Worm (Caenorhabditis elegans): ENCODE measurements around the gene F38E1.3.

F38E1.3 gene

DNA sequence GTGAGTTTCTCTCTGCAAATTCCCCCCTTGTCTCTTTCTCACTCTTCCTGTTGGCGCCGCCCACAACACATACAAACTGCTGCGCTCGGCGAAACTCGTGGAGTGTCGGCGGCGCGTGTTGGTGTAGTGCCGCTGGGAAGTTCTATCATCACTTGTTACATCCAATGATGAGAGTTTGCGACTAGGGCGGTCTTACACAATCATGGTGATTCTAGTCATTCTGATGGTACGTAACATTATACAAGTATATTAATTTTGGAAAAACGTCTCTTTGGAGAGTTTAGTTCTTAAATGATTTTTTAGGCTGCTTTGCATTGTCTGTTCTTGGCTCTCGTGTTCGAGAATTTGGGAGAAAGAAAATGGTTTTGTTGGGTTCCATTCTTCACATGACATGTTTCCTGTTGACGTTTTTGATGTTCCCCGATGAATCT is 27.0 kb upstream of the F38E1.3 start (continued):
- TF ChIP-seq nhr-10 (tag; optimal IDR thresholded peaks at IDR 0.05) (peak; percentile 19), F26F4.8 (GFP tag; conservative IDR thresholded peaks at IDR 0.05) (no peak), nhr-6 (tag; optimal IDR thresholded peaks at IDR 0.05) (peak; percentile 21), madf-5 (GFP tag; IDR thresholded peaks at IDR 0.05) (no peak), nhr-42 (GFP tag; IDR thresholded peaks at IDR 0.05) (0 out of 2 replicates have a peak, but pooled peaks have one; percentile 71), nhr-77 (tag; optimal IDR thresholded peaks at IDR 0.05) (no peak), dmd-9 (GFP tag; IDR thresholded peaks at IDR 0.05) (0 out of 2 replicates have a peak, but pooled peaks have one; percentile 15), daf-19 (GFP tag; conservative IDR thresholded peaks at IDR 0.05) (0 out of 2 replicates have a peak, but pooled peaks have one; percentile 7), zag-1 (tag; optimal IDR thresholded peaks at IDR 0.05) (no peak), tra-1 (GFP tag; IDR thresholded peaks at IDR 0.05) (peak; percentile 49; the same call in 1 of the 2 replicates), spr-1 (tag; optimal IDR thresholded peaks at IDR 0.05) (peak; percentile 79)

- peak; percentile 94 for TF ChIP-seq aha-1 (tag)
- TF ChIP-seq saeg-2 (GFP tag; IDR thresholded peaks at IDR 0.05): no peak
These were observed 26.0 kb upstream of the F38E1.3 start for ce11 chrV:8349950-8350349.

ce11 chrV:8351371-8351770 is 24.6 kb upstream of the F38E1.3 start, which contains the start of gene srsx-22:
TSS of gene srsx-22 (plus strand) at chrV:8351671.
- TF ChIP-seq snpc-1.2 (GFP tag; IDR thresholded peaks at IDR 0.05) (no peak), dve-1 (tag; optimal IDR thresholded peaks at IDR 0.05; ENCODE audit: insufficient read depth) (no peak), nhr-41 (GFP tag; IDR thresholded peaks at IDR 0.05) (no peak), ztf-7 (tag; optimal IDR thresholded peaks at IDR 0.05) (no peak), tag-97 (GFP tag; IDR thresholded peaks at IDR 0.05) (no peak), egl-43 (GFP tag; IDR thresholded peaks at IDR 0.05) (no peak), R02D3.7 (tag; optimal IDR thresholded peaks at IDR 0.05) (no peak), lin-1 (GFP tag; IDR thresholded peaks at IDR 0.05) (no peak), nhr-237 (tag; optimal IDR thresholded peaks at IDR 0.05) (no peak), Y105C5A.15 (GFP tag; IDR thresholded peaks at IDR 0.05) (no peak), lin-38 (GFP tag; IDR thresholded peaks at IDR 0.05) (no peak), daf-16 (GFP tag; optimal IDR thresholded peaks at IDR 0.05) (no peak), daf-16 (tag; optimal IDR thresholded peaks at IDR 0.05) (no peak), duxl-1 (tag; optimal IDR thresholded peaks at IDR 0.05; ENCODE audit: poor library complexity) (no peak), ceh-62 (tag; optimal IDR thresholded peaks at IDR 0.05) (no peak), fos-1 (tag; optimal IDR thresholded peaks at IDR 0.05) (no peak), pqm-1 (tag; optimal IDR thresholded peaks at IDR 0.05) (no peak), lir-3 (tag; optimal IDR thresholded peaks at IDR 0.05) (no peak), nhr-28 (tag; optimal IDR thresholded peaks at IDR 0.05) (no peak)

DNA sequence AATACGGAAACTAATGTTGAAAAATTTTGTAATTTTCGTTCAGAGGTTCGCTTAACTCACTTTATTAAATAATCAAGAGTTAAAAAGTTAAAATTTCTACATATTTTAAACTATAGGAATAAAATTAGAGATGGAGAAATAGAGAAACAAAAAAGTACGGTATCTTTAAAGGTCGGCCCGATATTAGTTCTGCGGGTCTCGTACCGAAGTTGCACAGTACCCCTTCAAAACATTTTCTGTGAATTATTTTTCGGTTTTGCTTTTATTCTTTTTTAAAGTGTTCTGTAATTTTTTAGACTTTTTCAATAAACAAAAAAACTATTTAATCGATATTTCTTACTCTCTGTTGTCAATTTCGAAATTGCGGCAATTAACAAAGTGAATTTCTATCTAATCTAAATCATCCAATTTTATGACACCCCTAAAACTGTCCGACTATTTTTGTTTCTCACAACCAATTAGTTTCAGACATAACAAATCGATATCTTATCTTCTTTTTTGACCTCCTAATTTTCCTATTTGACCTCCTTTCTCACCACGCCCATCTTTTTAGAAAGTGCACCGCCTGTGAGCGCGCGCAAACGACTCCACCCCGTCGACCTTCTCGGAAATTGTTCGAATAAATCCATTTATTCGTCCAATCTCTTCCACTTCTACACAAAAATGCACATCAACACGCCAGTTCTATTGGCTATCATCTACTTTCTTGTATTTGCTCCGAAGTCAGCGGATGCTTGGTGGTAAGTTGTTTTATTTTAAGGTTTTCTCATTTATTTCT is 20.3 kb upstream of the F38E1.3 start, which contains the start of gene mom-2:
Gene mom-2, plus strand, starts transcription at position 554 of the 778 bp plus-strand sequence.
- no peak for TF ChIP-seq Y105C5A.15 (GFP tag; IDR thresholded peaks at IDR 0.05)
- no peak for TF ChIP-seq F10B5.3 (tag; optimal IDR thresholded peaks at IDR 0.05)
- no peak for TF ChIP-seq mdt-29 (GFP tag; IDR thresholded peaks at IDR 0.05)
- no peak for TF ChIP-seq zfp-2 (tag; optimal IDR thresholded peaks at IDR 0.05)
- no peak for TF ChIP-seq pha-4 (GFP tag; IDR thresholded peaks at IDR 0.05)
- TF ChIP-seq pha-4 (tag; optimal IDR thresholded peaks at IDR 0.05): no peak
- no peak for TF ChIP-seq egl-27 (tag; optimal IDR thresholded peaks at IDR 0.05)
- no peak for TF ChIP-seq mes-2 (tag; optimal IDR thresholded peaks at IDR 0.05; ENCODE audit: poor library complexity, severe bottlenecking)
- TF ChIP-seq set-16 (GFP tag; IDR thresholded peaks at IDR 0.05): no peak

All from whole organism, L4 larva.